Fruit fly (Drosophila melanogaster) whole organism, pupa: ENCODE data around the gene CG31103.
A peak's percentile ranks its signal among the peaks of the same experiment; 100 is the strongest.

Experiments used
- CG10348 ChIP-seq: fragments of 200-800 bp; sonication (Bioruptor generic); IDR thresholded peaks from 2 replicates; pipeline ENCODE4 v1.3.6; 2022; ENCODE audit warnings: missing biosample characterization, missing genetic modification characterization
- CG12605 ChIP-seq: fragments of 200-800 bp; sonication (Bioruptor generic); IDR thresholded peaks from 2 replicates; pipeline ENCODE4 v1.3.6; 2022; ENCODE audit warnings: missing biosample characterization, missing genetic modification characterization
- CG13204 ChIP-seq: fragments of 200-800 bp; sonication (Bioruptor generic); optimal IDR thresholded peaks from 2 replicates; lab custom pipeline; 2018; ENCODE audit warnings: missing biosample characterization, mild to moderate bottlenecking, missing genetic modification characterization, moderate library complexity
- CG14655 ChIP-seq: fragments of 200-800 bp; sonication (Bioruptor generic); optimal IDR thresholded peaks from 3 replicates; lab custom pipeline; 2017; ENCODE audit warnings: mild to moderate bottlenecking, missing biosample characterization, missing genetic modification reagents, missing genetic modification characterization
- CG15710 ChIP-seq: fragments of 200-800 bp; sonication (Bioruptor generic); optimal IDR thresholded peaks from 2 replicates; lab custom pipeline; 2018; ENCODE audit warnings: missing biosample characterization, mild to moderate bottlenecking, missing genetic modification characterization, moderate library complexity
- CG17806 ChIP-seq: fragments of 200-800 bp; sonication (Bioruptor generic); optimal IDR thresholded peaks from 2 replicates; lab custom pipeline; 2018; ENCODE audit warnings: missing biosample characterization, mild to moderate bottlenecking, missing genetic modification characterization, moderate library complexity
- CG32121 ChIP-seq: fragments of 200-800 bp; sonication (Bioruptor generic); IDR thresholded peaks from 2 replicates; pipeline ENCODE4 v1.3.6; 2022; ENCODE audit warnings: missing biosample characterization, missing genetic modification characterization
- CG34367 ChIP-seq: fragments of 200-800 bp; sonication (Bioruptor generic); optimal IDR thresholded peaks from 2 replicates; lab custom pipeline; 2018; ENCODE audit warnings: missing biosample characterization, mild to moderate bottlenecking, missing genetic modification characterization
- CG4496 ChIP-seq: fragments of 200-800 bp; sonication (Bioruptor generic); IDR thresholded peaks from 3 replicates; pipeline ENCODE4 v1.3.6; 2022; ENCODE audit warnings: missing biosample characterization, missing genetic modification characterization
- CG8159 ChIP-seq: fragments of 200-800 bp; sonication (Bioruptor generic); optimal IDR thresholded peaks from 3 replicates; lab custom pipeline; 2018; ENCODE audit warnings: missing biosample characterization, mild to moderate bottlenecking, missing genetic modification characterization, moderate library complexity
- CG8301 ChIP-seq: fragments of 200-800 bp; sonication (Bioruptor generic); optimal IDR thresholded peaks from 2 replicates; lab custom pipeline; 2018; ENCODE audit warnings: missing biosample characterization, mild to moderate bottlenecking, missing genetic modification characterization
- CG9948 ChIP-seq: fragments of 200-800 bp; sonication (Bioruptor generic); optimal IDR thresholded peaks from 2 replicates; lab custom pipeline; 2018; ENCODE audit warnings: missing biosample characterization, mild to moderate bottlenecking, missing genetic modification characterization, moderate library complexity
- D1 ChIP-seq: fragments of 200-800 bp; sonication (Bioruptor generic); optimal IDR thresholded peaks from 2 replicates; lab custom pipeline; 2018; ENCODE audit warnings: missing biosample characterization, mild to moderate bottlenecking, missing genetic modification characterization, moderate library complexity
- EcR ChIP-seq: fragments of 200-800 bp; sonication (Bioruptor generic); optimal IDR thresholded peaks from 3 replicates; lab custom pipeline; 2019; ENCODE audit warnings: missing biosample characterization, missing genetic modification characterization, mild to moderate bottlenecking, moderate library complexity, missing genetic modification reagents
- Ets98B ChIP-seq: fragments of 200-800 bp; sonication (Bioruptor generic); IDR thresholded peaks from 2 replicates; pipeline ENCODE4 v1.3.6; 2022; ENCODE audit warnings: missing biosample characterization, missing genetic modification characterization
- Pif1A ChIP-seq: fragments of 200-800 bp; sonication (Bioruptor generic); optimal IDR thresholded peaks from 3 replicates; lab custom pipeline; 2016; ENCODE audit warnings: missing biosample characterization, missing genetic modification characterization
- Pif1B ChIP-seq: fragments of 200-800 bp; sonication (Bioruptor generic); optimal IDR thresholded peaks from 3 replicates; lab custom pipeline; 2016; ENCODE audit warnings: missing biosample characterization, missing genetic modification characterization
- Snoo ChIP-seq: fragments of 200-800 bp; sonication (Bioruptor generic); optimal IDR thresholded peaks from 3 replicates; lab custom pipeline; 2017; ENCODE audit warnings: missing biosample characterization, mild to moderate bottlenecking, missing genetic modification characterization, inconsistent platforms
- fd96Ca ChIP-seq: fragments of 200-800 bp; sonication (Bioruptor generic); IDR thresholded peaks from 3 replicates; pipeline ENCODE4 v1.3.6; 2022; ENCODE audit warnings: missing biosample characterization, missing genetic modification characterization
- gl ChIP-seq: fragments of 200-800 bp; sonication (Bioruptor generic); optimal IDR thresholded peaks from 2 replicates; lab custom pipeline; 2018; ENCODE audit warnings: missing biosample characterization, mild to moderate bottlenecking, missing genetic modification characterization
- rn ChIP-seq: fragments of 200-800 bp; sonication (Bioruptor generic); IDR thresholded peaks from 2 replicates; pipeline ENCODE4 v1.3.6; 2022; ENCODE audit warnings: missing biosample characterization, missing genetic modification characterization

The CG31103 gene

dm6 chr3R:25219018-25219417 is at the start of gene CG31103:
Gene CG31103 (plus strand): TSS chr3R:25219318.
- no peak for TF ChIP-seq CG13204 (GFP tag; lab: Kevin White, UChicago)
- no peak for TF ChIP-seq Snoo (tag; lab: Kevin White, UChicago)
- no peak for TF ChIP-seq CG34367 (tag; lab: Kevin White, UChicago)
- TF ChIP-seq CG32121: no peak
- no peak for TF ChIP-seq CG8301 (tag; lab: Kevin White, UChicago)
- no peak for TF ChIP-seq CG12605 (GFP tag; lab: Robert Waterston, UW)
- TF ChIP-seq CG14655: no peak
- no peak for TF ChIP-seq Ets98B (GFP tag; lab: Robert Waterston, UW)
- TF ChIP-seq CG4496 (GFP tag; lab: Robert Waterston, UW): no peak
- no peak for TF ChIP-seq CG10348 (GFP tag; lab: Robert Waterston, UW)
- TF ChIP-seq CG15710: no peak
- no peak for TF ChIP-seq fd96Ca (GFP tag; lab: Robert Waterston, UW)
- TF ChIP-seq D1 (tag; lab: Kevin White, UChicago): no peak
- no peak for TF ChIP-seq rn
- no peak for TF ChIP-seq Pif1A (GFP tag; lab: Kevin White, UChicago)
- no peak for TF ChIP-seq CG9948 (tag; lab: Kevin White, UChicago)
- TF ChIP-seq EcR (GFP tag; lab: Kevin White, UChicago): no peak
- TF ChIP-seq gl (tag; lab: Kevin White, UChicago): no peak
- TF ChIP-seq CG17806 (tag; lab: Kevin White, UChicago): no peak

- TF ChIP-seq CG13204 (GFP tag; lab: Kevin White, UChicago) (no peak), CG4496 (GFP tag; lab: Robert Waterston, UW) (no peak), CG10348 (GFP tag; lab: Robert Waterston, UW) (no peak), CG17806 (tag; lab: Kevin White, UChicago) (no peak), Pif1B (no peak), CG34367 (tag; lab: Kevin White, UChicago) (no peak), gl (tag; lab: Kevin White, UChicago) (no peak), D1 (tag; lab: Kevin White, UChicago) (no peak), fd96Ca (GFP tag; lab: Robert Waterston, UW) (no peak), Snoo (tag; lab: Kevin White, UChicago) (no peak), CG14655 (no peak), rn (no peak), CG9948 (tag; lab: Kevin White, UChicago) (no peak), Ets98B (GFP tag; lab: Robert Waterston, UW) (no peak), EcR (GFP tag; lab: Kevin White, UChicago) (no peak), CG15710 (no peak), CG8301 (tag; lab: Kevin White, UChicago) (no peak), CG8159 (tag; lab: Kevin White, UChicago) (no peak), CG32121 (no peak)
Measured at dm6 chr3R:25172353-25172752, 46.8 kb upstream of the CG31103 start.

- TF ChIP-seq Pif1A (GFP tag; lab: Kevin White, UChicago): no peak
- TF ChIP-seq CG32121: no peak
- TF ChIP-seq CG14655: no peak
- no peak for TF ChIP-seq gl (tag; lab: Kevin White, UChicago)
- no peak for TF ChIP-seq CG15710
- TF ChIP-seq CG17806 (tag; lab: Kevin White, UChicago): no peak
- TF ChIP-seq D1 (tag; lab: Kevin White, UChicago): no peak
- TF ChIP-seq CG13204 (GFP tag; lab: Kevin White, UChicago): no peak
- no peak for TF ChIP-seq CG8159 (tag; lab: Kevin White, UChicago)
- TF ChIP-seq Pif1B: no peak
- TF ChIP-seq CG9948 (tag; lab: Kevin White, UChicago): no peak
- TF ChIP-seq Ets98B (GFP tag; lab: Robert Waterston, UW): no peak
- no peak for TF ChIP-seq fd96Ca (GFP tag; lab: Robert Waterston, UW)
- TF ChIP-seq CG10348 (GFP tag; lab: Robert Waterston, UW): no peak
- TF ChIP-seq CG12605 (GFP tag; lab: Robert Waterston, UW): no peak
Measured at dm6 chr3R:25172976-25173375, 46.1 kb upstream of the CG31103 start.

DNA sequence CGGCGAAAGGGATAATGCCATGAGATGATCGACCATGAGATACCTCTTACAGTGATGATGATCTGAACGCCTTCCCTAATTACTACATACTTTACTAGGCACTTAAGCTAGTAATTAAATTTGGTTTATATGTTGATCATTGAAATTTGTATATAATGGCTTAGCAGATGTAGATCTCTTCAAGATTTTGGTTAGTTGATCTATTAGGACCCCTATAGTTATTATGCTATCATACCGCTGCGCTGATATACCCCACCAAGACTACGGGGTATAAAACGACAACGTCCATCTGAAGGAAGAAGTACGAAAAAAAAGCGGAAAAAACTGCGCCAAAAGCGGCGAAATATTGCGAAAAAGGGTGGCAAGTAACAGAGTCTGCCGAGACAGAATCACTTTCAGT is 44.9 kb upstream of the CG31103 start:
- TF ChIP-seq rn (no peak), CG15710 (peak; percentile 70), CG9948 (tag; lab: Kevin White, UChicago) (peak; percentile 66), CG17806 (tag; lab: Kevin White, UChicago) (peak; percentile 65), CG14655 (peak; percentile 43), fd96Ca (GFP tag; lab: Robert Waterston, UW) (no peak), CG8301 (tag; lab: Kevin White, UChicago) (peak; percentile 25), CG32121 (no peak), CG10348 (GFP tag; lab: Robert Waterston, UW) (no peak), Pif1A (GFP tag; lab: Kevin White, UChicago) (peak; percentile 49), EcR (GFP tag; lab: Kevin White, UChicago) (no peak), gl (tag; lab: Kevin White, UChicago) (peak; percentile 18), Pif1B (no peak), Ets98B (GFP tag; lab: Robert Waterston, UW) (no peak), CG8159 (tag; lab: Kevin White, UChicago) (peak; percentile 84), CG13204 (GFP tag; lab: Kevin White, UChicago) (no peak), CG4496 (GFP tag; lab: Robert Waterston, UW) (no peak), Snoo (tag; lab: Kevin White, UChicago) (peak; percentile 50), CG34367 (tag; lab: Kevin White, UChicago) (peak; percentile 50), CG12605 (GFP tag; lab: Robert Waterston, UW) (no peak), D1 (tag; lab: Kevin White, UChicago) (no peak)

DNA sequence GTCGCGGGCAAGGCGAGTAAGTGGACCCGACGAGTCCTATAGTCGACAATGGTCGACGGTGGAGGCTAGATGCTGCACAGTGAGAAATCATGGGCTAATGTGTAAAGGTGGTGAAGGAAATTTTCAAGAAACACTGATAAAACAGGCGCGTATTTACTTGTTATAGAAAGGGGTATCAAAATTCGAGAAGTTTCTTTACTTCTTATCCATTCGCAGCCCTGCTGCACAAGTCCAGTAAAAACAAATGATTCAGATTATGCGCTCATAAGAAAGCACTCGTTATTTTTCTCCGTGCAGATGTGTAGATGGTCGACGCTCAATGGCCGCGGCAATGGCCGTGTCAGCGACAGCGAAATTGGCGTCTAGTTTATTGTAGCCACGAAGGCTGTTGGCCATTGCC is 42.6 kb upstream of the CG31103 start:
- TF ChIP-seq CG15710 (peak; percentile 12), CG8159 (tag; lab: Kevin White, UChicago) (peak; percentile 21), gl (tag; lab: Kevin White, UChicago) (no peak), D1 (tag; lab: Kevin White, UChicago) (no peak)
